Fruit fly (Drosophila melanogaster) whole organism, embryonic: ENCODE data around the gene CG9222.
A peak's percentile ranks its signal among the peaks of the same experiment; 100 is the strongest.

Source experiments
- BtbVII ChIP-seq: fragments of 200-800 bp; sonication (Bioruptor generic); optimal IDR thresholded peaks from 3 replicates; lab custom pipeline; 2017; ENCODE audit warnings: missing biosample characterization, mild to moderate bottlenecking, missing genetic modification characterization
- CG1024 ChIP-seq: fragments of 200-800 bp; sonication (Bioruptor generic); IDR thresholded peaks from 2 replicates; pipeline ENCODE4 v1.3.6; 2022; ENCODE audit warnings: missing biosample characterization, missing genetic modification characterization
- CG10462 ChIP-seq: fragments of 200-800 bp; sonication (Bioruptor generic); optimal IDR thresholded peaks from 2 replicates; lab custom pipeline; 2016; ENCODE audit warnings: missing biosample characterization, missing genetic modification characterization
- CG10543 ChIP-seq: fragments of 200-800 bp; sonication (Bioruptor generic); optimal IDR thresholded peaks from 3 replicates; lab custom pipeline; 2017; ENCODE audit warnings: missing biosample characterization, mild to moderate bottlenecking, missing genetic modification characterization, moderate library complexity
- CG13424 ChIP-seq: fragments of 200-800 bp; sonication (Bioruptor generic); optimal IDR thresholded peaks from 2 replicates; lab custom pipeline; 2019; ENCODE audit warnings: missing biosample characterization, mild to moderate bottlenecking, missing genetic modification characterization, moderate library complexity
- CG1792 ChIP-seq: fragments of 200-800 bp; sonication (Bioruptor generic); optimal IDR thresholded peaks from 2 replicates; lab custom pipeline; 2016; ENCODE audit warnings: missing biosample characterization, missing genetic modification characterization
- CG2199 ChIP-seq: fragments of 200-800 bp; sonication (Bioruptor generic); IDR thresholded peaks from 3 replicates; pipeline ENCODE4 v1.3.6; 2022; ENCODE audit warnings: missing biosample characterization, missing genetic modification characterization
- CG6683 ChIP-seq: fragments of 200-800 bp; sonication (Bioruptor generic); optimal IDR thresholded peaks from 2 replicates; lab custom pipeline; 2017; ENCODE audit warnings: missing biosample characterization, mild to moderate bottlenecking, missing genetic modification characterization, missing genetic modification reagents
- CG7372 ChIP-seq: fragments of 200-800 bp; sonication (Bioruptor generic); IDR thresholded peaks from 2 replicates; pipeline ENCODE4 v1.3.6; 2022; ENCODE audit warnings: missing biosample characterization, missing genetic modification characterization
- CG7987 ChIP-seq: fragments of 200-800 bp; sonication (Bioruptor generic); optimal IDR thresholded peaks from 2 replicates; lab custom pipeline; 2018; ENCODE audit warnings: missing biosample characterization, mild to moderate bottlenecking, missing genetic modification characterization, moderate library complexity
- CG8944 ChIP-seq: fragments of 200-800 bp; sonication (Bioruptor generic); optimal IDR thresholded peaks from 3 replicates; lab custom pipeline; 2016; ENCODE audit warnings: missing biosample characterization, missing genetic modification characterization
- CG9932 ChIP-seq: fragments of 200-800 bp; sonication (Bioruptor generic); IDR thresholded peaks from 2 replicates; pipeline ENCODE4 v1.3.6; 2022; ENCODE audit warnings: missing biosample characterization, missing genetic modification characterization
- Eip74EF ChIP-seq, 2 experiments: fragments of 200-800 bp in 1 of 2; fragments of >200 bp in 1 of 2; sonication (Bioruptor generic) in 1 of 2; optimal IDR thresholded peaks; 2 replicates each; lab custom pipeline; 2017 to 2019; ENCODE audit warnings: missing biosample characterization in 2 of 2, missing genetic modification characterization in 2 of 2, mild to moderate bottlenecking in 1 of 2, moderate library complexity in 1 of 2
- Fer2 ChIP-seq: fragments of 200-800 bp; sonication (Bioruptor generic); optimal IDR thresholded peaks from 2 replicates; lab custom pipeline; 2018; ENCODE audit warnings: missing biosample characterization, mild to moderate bottlenecking, missing genetic modification characterization, moderate library complexity
- Fer3 ChIP-seq: fragments of 200-800 bp; sonication (Bioruptor generic); optimal IDR thresholded peaks from 2 replicates; lab custom pipeline; 2018; ENCODE audit warnings: missing biosample characterization, mild to moderate bottlenecking, missing genetic modification characterization, moderate library complexity
- Hmr ChIP-seq: fragments of 200-800 bp; sonication (Bioruptor generic); optimal IDR thresholded peaks from 3 replicates; lab custom pipeline; 2017; ENCODE audit warnings: mild to moderate bottlenecking, missing biosample characterization, missing genetic modification reagents, missing genetic modification characterization
- Med ChIP-seq: fragments of 200-800 bp; sonication (Bioruptor generic); peaks from one replicate; lab custom pipeline; 2016; ENCODE audit warnings: missing biosample characterization, missing genetic modification characterization, mild to moderate bottlenecking, inconsistent platforms, moderate library complexity
- NFAT ChIP-seq: fragments of 200-800 bp; sonication (Bioruptor generic); IDR thresholded peaks from 2 replicates; pipeline ENCODE4 v1.3.6; 2022; ENCODE audit warnings: missing biosample characterization, missing genetic modification characterization
- Nf-YB ChIP-seq: fragments of 200-800 bp; sonication (Bioruptor generic); optimal IDR thresholded peaks from 3 replicates; lab custom pipeline; 2019; ENCODE audit warnings: missing biosample characterization, mild to moderate bottlenecking, missing genetic modification characterization, moderate library complexity
- Pdp1 ChIP-seq, 2 experiments: fragments of 200-800 bp; sonication (Bioruptor generic); optimal IDR thresholded peaks; 3 replicates each; lab custom pipeline; 2016; ENCODE audit warnings: missing biosample characterization in 2 of 2, missing genetic modification characterization in 2 of 2, mild to moderate bottlenecking in 1 of 2, moderate library complexity in 1 of 2
- Ptx1 ChIP-seq: fragments of 200-800 bp; sonication (Bioruptor generic); IDR thresholded peaks from 2 replicates; pipeline ENCODE4 v1.3.6; 2022; ENCODE audit warnings: missing biosample characterization, missing genetic modification characterization
- Sox100B ChIP-seq: fragments of 200-800 bp; sonication (Bioruptor generic); optimal IDR thresholded peaks from 3 replicates; lab custom pipeline; 2018; ENCODE audit warnings: missing biosample characterization, mild to moderate bottlenecking, missing genetic modification characterization
- YL-1 ChIP-seq: fragments of 200-800 bp; sonication (Bioruptor generic); optimal IDR thresholded peaks from 3 replicates; lab custom pipeline; 2017; ENCODE audit warnings: missing biosample characterization, mild to moderate bottlenecking, missing genetic modification characterization
- ac ChIP-seq: fragments of 200-800 bp; sonication (Bioruptor generic); optimal IDR thresholded peaks from 3 replicates; lab custom pipeline; 2017; ENCODE audit warnings: missing biosample characterization, mild to moderate bottlenecking, missing genetic modification characterization
- bab2 ChIP-seq: fragments of 200-800 bp; sonication (Bioruptor generic); optimal IDR thresholded peaks from 2 replicates; lab custom pipeline; 2016; ENCODE audit warnings: missing biosample characterization, missing genetic modification characterization
- br ChIP-seq: fragments of >200 bp; optimal IDR thresholded peaks from 2 replicates; lab custom pipeline; 2017
- cato ChIP-seq: fragments of 200-800 bp; sonication (Bioruptor generic); optimal IDR thresholded peaks from 2 replicates; lab custom pipeline; 2016; ENCODE audit warnings: missing biosample characterization, missing genetic modification characterization, borderline replicate concordance
- exex ChIP-seq: fragments of 200-800 bp; sonication (Bioruptor generic); optimal IDR thresholded peaks from 4 replicates; lab custom pipeline; 2018; ENCODE audit warnings: missing biosample characterization, mild to moderate bottlenecking, missing genetic modification characterization, moderate library complexity
- fd102C ChIP-seq: fragments of 200-800 bp; sonication (Bioruptor generic); optimal IDR thresholded peaks from 2 replicates; lab custom pipeline; 2018; ENCODE audit warnings: missing biosample characterization, mild to moderate bottlenecking, missing genetic modification characterization, moderate library complexity
- fd96Cb ChIP-seq: fragments of 200-800 bp; sonication (Bioruptor generic); optimal IDR thresholded peaks from 2 replicates; lab custom pipeline; 2018; ENCODE audit warnings: missing biosample characterization, mild to moderate bottlenecking, missing genetic modification characterization, moderate library complexity
- gcm ChIP-seq: fragments of 200-800 bp; sonication (Bioruptor generic); optimal IDR thresholded peaks from 2 replicates; lab custom pipeline; 2019; ENCODE audit warnings: missing biosample characterization, mild to moderate bottlenecking, missing genetic modification characterization, moderate library complexity
- gfzf ChIP-seq: fragments of 200-800 bp; sonication (Bioruptor generic); optimal IDR thresholded peaks from 2 replicates; lab custom pipeline; 2016; ENCODE audit warnings: missing biosample characterization, mild to moderate bottlenecking, missing genetic modification characterization, moderate library complexity
- grn ChIP-seq: fragments of 200-800 bp; sonication (Bioruptor generic); optimal IDR thresholded peaks from 3 replicates; lab custom pipeline; 2017; ENCODE audit warnings: missing biosample characterization, missing genetic modification characterization
- gro ChIP-seq: fragments of 200-800 bp; sonication (Bioruptor generic); optimal IDR thresholded peaks from 2 replicates; lab custom pipeline; 2016; ENCODE audit warnings: missing biosample characterization, missing genetic modification characterization
- h ChIP-seq: fragments of >200 bp; optimal IDR thresholded peaks from 2 replicates; lab custom pipeline; 2017
- ind ChIP-seq: fragments of 200-800 bp; sonication (Bioruptor generic); optimal IDR thresholded peaks from 3 replicates; lab custom pipeline; 2016; ENCODE audit warnings: missing biosample characterization, missing genetic modification characterization
- mirr ChIP-seq: fragments of 200-800 bp; sonication (Bioruptor generic); optimal IDR thresholded peaks from 3 replicates; lab custom pipeline; 2018; ENCODE audit warnings: missing biosample characterization, mild to moderate bottlenecking, missing genetic modification characterization
- prd ChIP-seq, 3 experiments: fragments of >200 bp in 2 of 3; fragments of 200-800 bp in 1 of 3; sonication (Bioruptor generic) in 1 of 3; optimal IDR thresholded peaks in 2 of 3; IDR thresholded peaks in 1 of 3; 2 replicates in 2 of 3; 3 replicates in 1 of 3; pipeline versions ENCODE4 v1.3.6 to Lab custom; 2017 to 2022; ENCODE audit warnings: missing biosample characterization in 1 of 3, missing genetic modification characterization in 1 of 3
- sens ChIP-seq: fragments of 200-800 bp; sonication (Bioruptor generic); peaks from one replicate; lab custom pipeline; 2016; ENCODE audit warnings: missing biosample characterization, missing genetic modification characterization
- sr ChIP-seq: fragments of 200-800 bp; sonication (Bioruptor generic); IDR thresholded peaks from 3 replicates; pipeline ENCODE4 v1.3.6; 2022; ENCODE audit warnings: missing biosample characterization, missing genetic modification characterization
- sug ChIP-seq: fragments of 200-800 bp; optimal IDR thresholded peaks from 2 replicates; lab custom pipeline; 2019; ENCODE audit warnings: missing biosample characterization, mild to moderate bottlenecking, missing genetic modification characterization, moderate library complexity
- tio ChIP-seq: fragments of 200-800 bp; sonication (Bioruptor generic); optimal IDR thresholded peaks from 2 replicates; lab custom pipeline; 2017; ENCODE audit warnings: missing biosample characterization, missing genetic modification characterization, inconsistent platforms
- tx ChIP-seq: fragments of 200-800 bp; sonication (Bioruptor generic); optimal IDR thresholded peaks from 2 replicates; lab custom pipeline; 2016; ENCODE audit warnings: missing biosample characterization, missing genetic modification characterization
- unc-4 ChIP-seq: fragments of 200-800 bp; sonication (Bioruptor generic); IDR thresholded peaks from 2 replicates; pipeline ENCODE4 v1.3.6; 2022; ENCODE audit warnings: missing biosample characterization, missing genetic modification characterization; ENCODE audit not compliant: partially characterized antibody
- vfl ChIP-seq: fragments of 200-800 bp; sonication (Bioruptor generic); optimal IDR thresholded peaks from 2 replicates; lab custom pipeline; 2016; ENCODE audit warnings: missing biosample characterization, missing genetic modification characterization
- zen ChIP-seq: fragments of 200-800 bp; sonication (Bioruptor generic); optimal IDR thresholded peaks from 3 replicates; lab custom pipeline; 2018; ENCODE audit warnings: missing biosample characterization, mild to moderate bottlenecking, missing genetic modification characterization, moderate library complexity
- zf30C ChIP-seq: fragments of 200-800 bp; sonication (Bioruptor generic); optimal IDR thresholded peaks from 3 replicates; lab custom pipeline; 2018; ENCODE audit warnings: missing biosample characterization, mild to moderate bottlenecking, missing genetic modification characterization

CG9222 gene

DNA sequence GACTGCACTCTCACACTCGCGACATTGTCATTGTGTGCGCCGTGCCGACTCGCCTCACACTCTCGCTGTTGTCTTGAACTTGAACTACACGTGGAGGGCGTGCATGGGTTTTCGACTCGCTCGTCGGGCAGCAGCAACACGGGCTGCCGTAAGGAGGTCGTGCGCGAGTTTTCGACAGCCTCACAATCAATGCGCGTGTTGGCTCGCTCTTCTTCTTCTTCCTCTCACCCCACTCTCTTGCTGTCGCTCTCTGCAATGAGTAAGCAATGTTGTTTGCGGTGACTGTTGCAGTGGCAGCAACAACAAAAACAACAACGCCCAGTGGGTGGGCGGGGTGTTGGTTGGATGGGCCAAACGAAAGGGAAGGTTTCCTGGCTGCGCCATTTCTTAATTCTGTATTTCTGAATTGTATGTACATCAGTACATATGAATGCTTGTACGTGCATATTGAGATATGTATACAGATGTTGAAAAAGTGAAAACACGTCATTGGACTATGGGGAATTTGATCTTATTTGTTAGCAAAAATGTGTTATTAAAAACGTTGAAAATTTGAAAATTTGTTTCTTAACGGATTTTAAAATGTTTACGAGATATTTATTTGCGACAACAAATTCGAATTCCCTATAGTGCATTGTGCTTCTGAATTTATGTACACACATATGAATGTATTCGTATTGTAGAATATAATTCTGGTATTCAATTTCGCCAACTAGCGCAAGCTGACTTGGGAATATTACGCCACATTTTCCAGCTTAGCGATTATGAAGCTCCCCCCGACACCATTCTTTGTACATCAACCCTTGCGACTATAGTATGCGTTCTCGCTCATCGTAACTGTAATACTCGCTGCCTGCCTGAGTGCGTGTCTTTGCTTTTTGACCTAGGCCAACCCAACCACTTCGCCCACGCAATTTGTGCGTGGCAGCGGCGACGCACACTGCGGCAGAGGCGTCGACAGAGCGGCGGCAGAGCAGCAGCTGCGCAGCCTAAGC is 42.2 kb upstream of the CG9222 start (continued):
- TF ChIP-seq CG10462 (no peak), grn (GFP tag; lab: Kevin White, UChicago) (peak; percentile 13), CG9932 (peak; percentile 39; the same call in 1 of the 2 replicates), zen (tag; lab: Kevin White, UChicago) (peak; percentile 67), CG13424 (tag; lab: Kevin White, UChicago) (no peak), gcm (GFP tag; lab: Kevin White, UChicago) (peak; percentile 57), sr (GFP tag; lab: Robert Waterston, UW) (peak; percentile 95), tx (no peak), sens (peak; percentile 91), CG8944 (no peak), BtbVII (GFP tag; lab: Kevin White, UChicago) (no peak), CG1024 (GFP tag; lab: Robert Waterston, UW) (no peak), Sox100B (GFP tag; lab: Kevin White, UChicago) (peak; percentile 48), fd96Cb (tag; lab: Kevin White, UChicago) (no peak), CG2199 (GFP tag; lab: Robert Waterston, UW) (peak; percentile 95; the same call in 2 of the 3 replicates), CG6683 (GFP tag; lab: Kevin White, UChicago) (no peak), fd102C (peak; percentile 29), NFAT (GFP tag; lab: Robert Waterston, UW) (peak; percentile 51; the same call in 1 of the 2 replicates), zf30C (GFP tag; lab: Kevin White, UChicago) (peak; percentile 29), vfl (GFP tag; lab: Kevin White, UChicago) (no peak), tio (GFP tag; lab: Kevin White, UChicago) (no peak), CG10543 (GFP tag; lab: Kevin White, UChicago) (peak; percentile 98), Pdp1 (GFP tag; optimal IDR thresholded peaks at IDR 0.05; lab: Kevin White, UChicago) (peak in 1 of 2 experiments; percentile 64), br (lab: Kevin White, UChicago) (no peak), cato (GFP tag; lab: Kevin White, UChicago) (no peak), prd (optimal IDR thresholded peaks at IDR 0.05; lab: Kevin White, UChicago) (no peak), prd (GFP tag; IDR thresholded peaks at IDR 0.05; lab: Robert Waterston, UW) (no peak), Ptx1 (GFP tag; lab: Robert Waterston, UW) (no peak), sug (tag; lab: Kevin White, UChicago) (peak; percentile 79), CG7987 (GFP tag; lab: Kevin White, UChicago) (peak; percentile 95), ac (peak; percentile 1), gro (GFP tag; lab: Kevin White, UChicago) (peak; percentile 55), CG7372 (GFP tag; lab: Robert Waterston, UW) (no peak), Eip74EF (GFP tag; optimal IDR thresholded peaks at IDR 0.05; lab: Kevin White, UChicago) (peak in 1 of 2 experiments; percentile 45)

DNA sequence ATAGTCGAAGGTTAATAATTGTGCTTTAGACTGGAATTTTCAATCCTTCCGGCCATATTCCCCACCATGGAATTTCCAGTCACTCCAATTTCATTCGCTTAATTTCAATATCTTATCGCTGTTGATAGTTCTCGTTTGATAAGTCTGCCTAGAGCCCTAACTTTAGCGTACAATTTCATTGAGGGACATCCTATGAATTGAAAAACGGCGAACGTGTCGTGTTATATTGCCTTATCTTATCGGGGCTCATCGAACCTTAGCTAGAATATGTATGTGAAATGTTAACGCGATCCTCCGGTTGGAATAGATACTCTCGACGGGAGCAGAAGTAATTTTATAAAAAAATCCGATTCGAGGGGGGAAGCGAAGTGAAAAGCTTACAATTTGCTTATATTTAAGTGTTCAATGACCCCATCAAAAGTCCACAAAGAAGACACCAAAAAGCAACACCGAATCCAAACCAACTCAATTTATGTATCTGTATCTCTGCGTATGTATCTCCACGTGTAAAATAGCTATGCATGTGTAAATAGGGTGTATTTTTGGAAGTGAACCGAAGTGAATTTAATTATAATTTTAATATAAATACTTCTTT is 41.1 kb upstream of the CG9222 start:
- no peak for TF ChIP-seq Nf-YB (GFP tag; lab: Kevin White, UChicago)
- TF ChIP-seq h, result no peak
- TF ChIP-seq unc-4 (GFP tag; lab: Robert Waterston, UW), result no peak
- no peak for TF ChIP-seq ind
- TF ChIP-seq Fer3, result no peak
- TF ChIP-seq Hmr (GFP tag; lab: Kevin White, UChicago), result no peak
- no peak for TF ChIP-seq Fer2 (tag; lab: Kevin White, UChicago)
- TF ChIP-seq exex (tag; lab: Kevin White, UChicago), result peak; percentile 68
- TF ChIP-seq gfzf (GFP tag; lab: Kevin White, UChicago), result no peak
- peak; percentile 19 for TF ChIP-seq Med
- TF ChIP-seq grn (GFP tag; lab: Kevin White, UChicago), result peak; percentile 61
- peak; percentile 2 for TF ChIP-seq sens
- TF ChIP-seq bab2, result no peak
- TF ChIP-seq CG1792 (GFP tag; lab: Kevin White, UChicago), result no peak
- no peak for TF ChIP-seq YL-1 (GFP tag; lab: Kevin White, UChicago)
- peak; percentile 89 for TF ChIP-seq mirr
